Worm (Caenorhabditis elegans) whole organism, young adult: ENCODE data around the gene epac-1.

Source experiments
- B0336.3 ChIP-seq: fragments of 200-800 bp; sonication (Bioruptor generic); IDR thresholded peaks from 2 replicates; pipeline ENCODE4 v1.3.6; 2022; ENCODE audit warnings: missing genetic modification characterization, missing compliant biosample characterization
- F22D6.2 ChIP-seq: sonication (generic microtip); optimal IDR thresholded peaks from 2 replicates; lab custom pipeline; 2016; ENCODE audit warnings: mild to moderate bottlenecking, missing genetic modification characterization, missing compliant biosample characterization
- F49E8.2 ChIP-seq: sonication (generic microtip); optimal IDR thresholded peaks from 3 replicates; lab custom pipeline; 2017; ENCODE audit warnings: missing genetic modification characterization, mild to moderate bottlenecking, missing compliant biosample characterization, antibody characterized with exemption, moderate library complexity; ENCODE audit not compliant: insufficient read depth
- F57C9.4 ChIP-seq: sonication (generic microtip); optimal IDR thresholded peaks from 2 replicates; lab custom pipeline; 2017; ENCODE audit warnings: mild to moderate bottlenecking, missing genetic modification characterization, missing compliant biosample characterization
- K12H6.12 ChIP-seq: fragments of 200-800 bp; sonication (Bioruptor generic); optimal IDR thresholded peaks from 2 replicates; lab custom pipeline; 2018; ENCODE audit warnings: mild to moderate bottlenecking, missing genetic modification characterization, missing compliant biosample characterization
- T07F8.4 ChIP-seq: sonication (generic microtip); optimal IDR thresholded peaks from 2 replicates; lab custom pipeline; 2016; ENCODE audit warnings: mild to moderate bottlenecking, missing genetic modification characterization, moderate library complexity, missing compliant biosample characterization
- Y53F4B.3 ChIP-seq: fragments of 200-800 bp; sonication (Bioruptor generic); IDR thresholded peaks from 2 replicates; pipeline ENCODE4 v1.3.6; 2022; ENCODE audit warnings: missing genetic modification reagents, missing genetic modification characterization, missing compliant biosample characterization
- Y67H2A.10 ChIP-seq: fragments of 200-800 bp; sonication (Bioruptor generic); conservative IDR thresholded peaks from 2 replicates; pipeline ENCODE4 v1.3.6; 2022; ENCODE audit warnings: missing genetic modification reagents, missing genetic modification characterization, missing compliant biosample characterization
- akir-1 ChIP-seq: fragments of 200-800 bp; sonication (Bioruptor generic); optimal IDR thresholded peaks from 2 replicates; lab custom pipeline; 2018; ENCODE audit warnings: mild to moderate bottlenecking, missing genetic modification characterization, moderate library complexity, missing compliant biosample characterization
- aptf-3 ChIP-seq: fragments of 200-800 bp; sonication (Bioruptor generic); IDR thresholded peaks from 2 replicates; pipeline ENCODE4 v1.3.6; 2022; ENCODE audit warnings: missing genetic modification characterization, missing compliant biosample characterization
- atf-7 ChIP-seq: sonication (generic microtip); optimal IDR thresholded peaks from 2 replicates; lab custom pipeline; 2017; ENCODE audit warnings: mild to moderate bottlenecking, missing genetic modification characterization, missing compliant biosample characterization
- attf-3 ChIP-seq: fragments of 200-800 bp; sonication (Bioruptor generic); conservative IDR thresholded peaks from 2 replicates; pipeline ENCODE4 v1.3.6; 2022; ENCODE audit warnings: missing genetic modification reagents, missing genetic modification characterization, missing compliant biosample characterization
- attf-6 ChIP-seq: fragments of 200-800 bp; sonication (Bioruptor generic); IDR thresholded peaks from 2 replicates; pipeline ENCODE4 v1.3.6; 2022; ENCODE audit warnings: missing genetic modification reagents, missing genetic modification characterization, missing compliant biosample characterization
- bed-1 ChIP-seq: fragments of 200-800 bp; sonication (Bioruptor generic); IDR thresholded peaks from 2 replicates; pipeline ENCODE4 v1.3.6; 2022; ENCODE audit warnings: missing genetic modification reagents, missing genetic modification characterization, missing compliant biosample characterization
- ccch-3 ChIP-seq: fragments of 200-800 bp; sonication (Bioruptor generic); optimal IDR thresholded peaks from 2 replicates; lab custom pipeline; 2018; ENCODE audit warnings: mild to moderate bottlenecking, missing genetic modification characterization, missing compliant biosample characterization
- cebp-2 ChIP-seq: fragments of 200-800 bp; sonication (Bioruptor generic); IDR thresholded peaks from 2 replicates; pipeline ENCODE4 v1.3.6; 2022; ENCODE audit warnings: missing genetic modification characterization, missing compliant biosample characterization
- ceh-58 ChIP-seq: fragments of 200-800 bp; sonication (Bioruptor generic); IDR thresholded peaks from 2 replicates; pipeline ENCODE4 v1.3.6; 2022; ENCODE audit warnings: missing genetic modification characterization, missing compliant biosample characterization
- ceh-91 ChIP-seq: fragments of 200-800 bp; sonication (Bioruptor generic); IDR thresholded peaks from 2 replicates; pipeline ENCODE4 v1.3.6; 2022; ENCODE audit warnings: missing genetic modification reagents, missing genetic modification characterization, missing compliant biosample characterization
- chd-7 ChIP-seq: sonication (generic microtip); optimal IDR thresholded peaks from 2 replicates; lab custom pipeline; 2016; ENCODE audit warnings: mild to moderate bottlenecking, missing genetic modification characterization, moderate library complexity, missing compliant biosample characterization
- dpff-1 ChIP-seq: sonication (generic microtip); optimal IDR thresholded peaks from 2 replicates; lab custom pipeline; 2017; ENCODE audit warnings: mild to moderate bottlenecking, missing genetic modification characterization, missing compliant biosample characterization
- efl-1 ChIP-seq: fragments of 150-350 bp; optimal IDR thresholded peaks from 2 replicates; lab custom pipeline; 2014; ENCODE audit warnings: missing biosample characterization, missing genetic modification reagents, missing genetic modification characterization
- ets-4 ChIP-seq: fragments of 200-800 bp; sonication (Bioruptor generic); optimal IDR thresholded peaks from 2 replicates; lab custom pipeline; 2018; ENCODE audit warnings: mild to moderate bottlenecking, missing genetic modification characterization, missing compliant biosample characterization
- fkh-3 ChIP-seq: sonication (generic microtip); optimal IDR thresholded peaks from 2 replicates; lab custom pipeline; 2016; ENCODE audit warnings: mild to moderate bottlenecking, missing genetic modification characterization, missing compliant biosample characterization
- hmg-1.2 ChIP-seq: fragments of 200-800 bp; sonication (Bioruptor generic); IDR thresholded peaks from 2 replicates; pipeline ENCODE4 v1.3.6; 2022; ENCODE audit warnings: missing genetic modification reagents, missing genetic modification characterization, missing compliant biosample characterization
- hmg-20 ChIP-seq: fragments of 200-800 bp; sonication (Bioruptor generic); IDR thresholded peaks from 2 replicates; pipeline ENCODE4 v1.3.6; 2022; ENCODE audit warnings: missing genetic modification reagents, missing genetic modification characterization, missing compliant biosample characterization
- lin-26 ChIP-seq: fragments of 200-800 bp; sonication (Bioruptor generic); IDR thresholded peaks from 2 replicates; pipeline ENCODE4 v1.3.6; 2022; ENCODE audit warnings: missing genetic modification reagents, missing genetic modification characterization, missing compliant biosample characterization
- lin-35 ChIP-seq, 3 experiments: fragments of 150-350 bp in 2 of 3; sonication (generic microtip) in 1 of 3; optimal IDR thresholded peaks; 2 replicates each; lab custom pipeline; 2014 to 2018; ENCODE audit warnings: missing biosample characterization in 3 of 3, missing genetic modification characterization in 3 of 3, missing genetic modification reagents in 3 of 3
- lsl-1 ChIP-seq: fragments of 200-800 bp; sonication (Bioruptor generic); optimal IDR thresholded peaks from 2 replicates; lab custom pipeline; 2018; ENCODE audit warnings: mild to moderate bottlenecking, missing genetic modification characterization, moderate library complexity, missing compliant biosample characterization
- lsy-27 ChIP-seq: sonication (generic microtip); optimal IDR thresholded peaks from 2 replicates; lab custom pipeline; 2017; ENCODE audit warnings: missing genetic modification characterization, mild to moderate bottlenecking, missing compliant biosample characterization, antibody characterized with exemption, missing genotype, borderline replicate concordance; ENCODE audit not compliant: insufficient read depth
- madf-3 ChIP-seq: fragments of 200-800 bp; sonication (Bioruptor generic); IDR thresholded peaks from 2 replicates; pipeline ENCODE4 v1.3.6; 2022; ENCODE audit warnings: missing genetic modification reagents, missing genetic modification characterization, missing compliant biosample characterization
- madf-6 ChIP-seq: fragments of 200-800 bp; sonication (Bioruptor generic); IDR thresholded peaks from 2 replicates; pipeline ENCODE4 v1.3.6; 2022; ENCODE audit warnings: missing genetic modification reagents, missing genetic modification characterization, missing compliant biosample characterization
- madf-8 ChIP-seq: fragments of 200-800 bp; sonication (Bioruptor generic); conservative IDR thresholded peaks from 2 replicates; pipeline ENCODE4 v1.3.6; 2022; ENCODE audit warnings: missing genetic modification reagents, missing genetic modification characterization, missing compliant biosample characterization
- mcd-1 ChIP-seq: fragments of 200-800 bp; sonication (Bioruptor generic); IDR thresholded peaks from 2 replicates; pipeline ENCODE4 v1.3.6; 2022; ENCODE audit warnings: missing genetic modification reagents, missing genetic modification characterization, missing compliant biosample characterization
- mxl-1 ChIP-seq: sonication (generic microtip); optimal IDR thresholded peaks from 2 replicates; lab custom pipeline; 2016; ENCODE audit warnings: missing genetic modification characterization, missing compliant biosample characterization
- nhr-179 ChIP-seq: sonication (generic microtip); optimal IDR thresholded peaks from 2 replicates; lab custom pipeline; 2016; ENCODE audit warnings: mild to moderate bottlenecking, missing genetic modification characterization, missing compliant biosample characterization
- nhr-90 ChIP-seq: sonication (generic microtip); optimal IDR thresholded peaks from 2 replicates; lab custom pipeline; 2016; ENCODE audit warnings: missing genotype, mild to moderate bottlenecking, missing genetic modification characterization, missing compliant biosample characterization
- rec-8 ChIP-seq, 2 experiments: sonication (generic microtip); optimal IDR thresholded peaks; 2 replicates each; lab custom pipeline; 2016; ENCODE audit warnings: mild to moderate bottlenecking in 2 of 2, missing genetic modification characterization in 2 of 2, missing genetic modification reagents in 2 of 2, missing genotype in 2 of 2, missing biosample characterization in 1 of 2, missing compliant biosample characterization in 1 of 2, moderate library complexity in 1 of 2
- repo-1 ChIP-seq: sonication (generic microtip); optimal IDR thresholded peaks from 2 replicates; lab custom pipeline; 2017; ENCODE audit warnings: mild to moderate bottlenecking, missing genetic modification characterization, missing compliant biosample characterization
- snpc-3.4 ChIP-seq: sonication (generic microtip); optimal IDR thresholded peaks from 2 replicates; lab custom pipeline; 2017; ENCODE audit warnings: missing genetic modification characterization, mild to moderate bottlenecking, missing compliant biosample characterization, antibody characterized with exemption, moderate library complexity, missing genotype, missing genetic modification reagents
- zfh-2 ChIP-seq: fragments of 200-800 bp; sonication (Bioruptor generic); conservative IDR thresholded peaks from 2 replicates; pipeline ENCODE4 v1.3.6; 2022; ENCODE audit warnings: missing genetic modification reagents, missing genetic modification characterization, missing compliant biosample characterization
- zim-3 ChIP-seq: sonication (generic microtip); optimal IDR thresholded peaks from 2 replicates; lab custom pipeline; 2017; ENCODE audit warnings: mild to moderate bottlenecking, missing genetic modification characterization, moderate library complexity, missing compliant biosample characterization
- ztf-25 ChIP-seq: fragments of 200-800 bp; sonication (Bioruptor generic); IDR thresholded peaks from 2 replicates; pipeline ENCODE4 v1.3.6; 2022; ENCODE audit warnings: missing genetic modification reagents, missing genetic modification characterization, missing compliant biosample characterization
- ztf-28 ChIP-seq: fragments of 200-800 bp; sonication (Bioruptor generic); IDR thresholded peaks from 2 replicates; pipeline ENCODE4 v1.3.6; 2022; ENCODE audit warnings: missing genetic modification reagents, missing genetic modification characterization, missing compliant biosample characterization

Gene epac-1

DNA sequence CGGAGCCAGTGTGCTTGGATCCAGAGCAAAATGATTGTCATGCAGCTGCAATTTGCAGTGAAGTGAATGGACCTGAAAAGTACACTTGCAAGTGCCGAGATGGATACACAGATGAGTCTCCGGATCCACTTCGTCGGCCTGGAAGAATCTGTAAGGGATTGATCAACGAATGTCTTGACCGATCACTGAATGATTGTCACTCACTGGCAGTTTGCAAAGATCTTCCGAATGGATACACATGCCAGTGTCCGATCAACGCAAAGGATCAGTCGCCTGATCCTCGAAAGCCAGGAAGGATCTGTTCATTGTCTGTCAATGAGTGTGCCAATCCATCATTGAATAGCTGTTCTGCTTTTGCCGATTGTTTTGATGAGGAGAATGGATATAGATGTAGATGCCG, 9.6 kb upstream of the epac-1 start:
- no peak for TF ChIP-seq Y53F4B.3
- no peak for TF ChIP-seq mxl-1
- TF ChIP-seq ceh-91 (GFP tag; lab: Robert Waterston, UW): no peak
- TF ChIP-seq, all 124 proteins: peak for 0

DNA sequence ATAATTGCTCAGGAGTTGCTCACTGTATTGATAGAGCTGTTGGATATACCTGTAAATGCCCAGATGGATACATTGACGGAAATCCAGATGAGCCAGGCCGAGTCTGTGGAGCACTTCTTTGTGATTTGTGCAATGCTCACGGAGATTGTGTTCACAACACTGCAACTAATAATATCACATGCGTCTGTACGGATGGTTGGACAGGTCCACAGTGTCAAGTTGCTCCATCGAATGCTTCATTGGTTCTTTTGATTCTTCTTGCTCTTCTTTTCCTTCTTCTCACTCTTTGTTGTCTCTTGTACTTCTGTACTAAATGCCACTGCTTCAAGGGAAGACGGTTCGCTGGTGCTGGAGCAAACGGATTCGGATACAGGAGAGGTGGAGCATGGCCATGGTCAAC, 7.1 kb upstream of the epac-1 start:
- TF ChIP-seq K12H6.12 (tag; lab: Kevin White, UChicago): no peak
- TF ChIP-seq lin-26: no peak

ce11 chrIII:10186160-10186559, 2.9 kb upstream of the epac-1 start, which contains the start of gene unc-47:
unc-47 (minus strand) TSS chrIII:10186260.
- TF ChIP-seq madf-3 (GFP tag; lab: Robert Waterston, UW) (no peak), repo-1 (no peak), F22D6.2 (tag; lab: Kevin White, UChicago) (no peak), zfh-2 (GFP tag; lab: Robert Waterston, UW) (no peak), aptf-3 (GFP tag; lab: Robert Waterston, UW) (no peak), lsy-27 (tag; lab: Kevin White, UChicago) (no peak), madf-8 (no peak), snpc-3.4 (tag; lab: Kevin White, UChicago) (no peak), atf-7 (no peak), zim-3 (no peak), ztf-28 (no peak), hmg-1.2 (no peak), chd-7 (no peak)

DNA sequence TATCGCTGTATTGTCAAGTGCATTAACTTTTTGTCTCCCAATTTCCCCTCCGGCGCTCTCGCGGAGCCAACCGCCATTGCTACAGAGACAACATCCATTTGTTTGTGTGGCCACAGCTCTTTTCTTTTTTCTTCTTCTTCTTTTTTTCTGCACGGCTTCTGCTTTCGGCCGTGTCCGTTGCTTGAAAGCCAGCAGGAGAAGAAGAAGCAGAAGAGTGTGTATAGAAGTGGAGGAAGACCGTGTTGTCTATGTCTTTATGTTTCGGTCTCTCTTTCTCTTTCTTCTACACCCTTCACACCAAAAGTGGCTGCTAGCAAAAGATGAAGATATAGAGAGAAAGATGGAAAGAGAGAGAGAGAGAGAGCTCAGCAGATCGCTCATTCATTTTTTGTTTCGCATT, 1.2 kb upstream of the epac-1 start:
- TF ChIP-seq attf-6 (no peak), K12H6.12 (tag; lab: Kevin White, UChicago) (peak; percentile 22)

- TF ChIP-seq snpc-3.4 (tag; lab: Kevin White, UChicago) (no peak), ztf-25 (no peak), Y67H2A.10 (no peak), mxl-1 (no peak), F49E8.2 (tag; lab: Kevin White, UChicago) (no peak), mcd-1 (GFP tag; lab: Robert Waterston, UW) (no peak), madf-6 (no peak), zim-3 (no peak), F57C9.4 (tag; lab: Kevin White, UChicago) (no peak), akir-1 (GFP tag; lab: Kevin White, UChicago) (no peak), K12H6.12 (tag; lab: Kevin White, UChicago) (no peak), dpff-1 (tag; lab: Kevin White, UChicago) (no peak), ceh-91 (GFP tag; lab: Robert Waterston, UW) (no peak), attf-3 (no peak), fkh-3 (tag; lab: Kevin White, UChicago) (no peak), aptf-3 (GFP tag; lab: Robert Waterston, UW) (no peak), cebp-2 (no peak), T07F8.4 (no peak), ccch-3 (no peak)
Measured at ce11 chrIII:10194569-10194968, 5.6 kb downstream of the epac-1 start.

DNA sequence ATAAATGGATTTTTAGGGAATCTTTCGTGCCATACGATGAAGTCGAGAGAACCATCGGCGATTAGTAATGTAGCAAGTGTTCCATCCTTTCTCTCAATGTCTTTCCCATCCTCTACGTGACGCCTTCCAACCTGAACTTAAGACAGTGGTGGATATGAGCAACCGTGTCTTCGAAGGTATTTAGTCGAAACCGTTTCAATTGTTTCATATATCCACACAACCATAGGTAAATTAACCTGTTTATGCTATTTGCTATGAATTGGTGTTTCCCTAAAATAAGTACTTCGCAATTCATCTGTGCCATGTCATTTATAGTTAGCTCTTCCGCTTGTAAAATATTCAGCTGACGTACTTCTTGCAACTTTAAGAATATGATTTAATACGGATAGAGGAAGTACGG, 6.9 kb downstream of the epac-1 start:
- TF ChIP-seq nhr-179 (tag; lab: Kevin White, UChicago): no peak
- no peak for TF ChIP-seq lsl-1 (GFP tag; lab: Kevin White, UChicago)
- no peak for TF ChIP-seq B0336.3
- TF ChIP-seq ceh-58 (GFP tag; lab: Robert Waterston, UW): no peak
- TF ChIP-seq lin-26: no peak
- no peak for TF ChIP-seq bed-1 (GFP tag; lab: Robert Waterston, UW)
- TF ChIP-seq madf-8: no peak
- TF ChIP-seq hmg-20: no peak
- TF ChIP-seq nhr-90 (tag; lab: Kevin White, UChicago): no peak
- TF ChIP-seq efl-1 (GFP tag; lab: Kevin White, UChicago): no peak
- no peak for TF ChIP-seq lin-35 (GFP tag; optimal IDR thresholded peaks at IDR 0.05; lab: Kevin White, UChicago)
- no peak for TF ChIP-seq rec-8 (tag; optimal IDR thresholded peaks at IDR 0.05; lab: Kevin White, UChicago)
- TF ChIP-seq ets-4 (GFP tag; lab: Kevin White, UChicago): no peak
